Worm (Caenorhabditis elegans) whole organism, early embryonic: Measurements from ENCODE around the gene vha-8.
"Not testable (repeated sequence)": the region's sequence is repeated elsewhere in the genome, so short reads cannot be mapped to it uniquely, and the experiment has no call there.

Source experiments
- B0310.2 ChIP-seq: sonication (generic microtip); optimal IDR thresholded peaks from 2 replicates; lab custom pipeline; 2016; ENCODE audit warnings: mild to moderate bottlenecking, missing genetic modification characterization, missing compliant biosample characterization
- F13C5.2 ChIP-seq: sonication (generic microtip); optimal IDR thresholded peaks from 2 replicates; lab custom pipeline; 2017; ENCODE audit warnings: mild to moderate bottlenecking, missing genetic modification characterization, inconsistent platforms, missing compliant biosample characterization
- aly-1 ChIP-seq: sonication (generic microtip); optimal IDR thresholded peaks from 2 replicates; lab custom pipeline; 2016; ENCODE audit warnings: missing genetic modification characterization, missing compliant biosample characterization
- ama-1 ChIP-seq: fragments of 150-350 bp; optimal IDR thresholded peaks from 2 replicates; lab custom pipeline; 2014
- ceh-13 ChIP-seq: fragments of 200-800 bp; sonication (Bioruptor generic); optimal IDR thresholded peaks from 2 replicates; lab custom pipeline; 2018; ENCODE audit warnings: mild to moderate bottlenecking, missing genetic modification characterization, missing compliant biosample characterization
- ceh-36 ChIP-seq: sonication (generic microtip); optimal IDR thresholded peaks from 2 replicates; lab custom pipeline; 2016; ENCODE audit warnings: missing genetic modification characterization, inconsistent platforms, missing compliant biosample characterization
- ets-7 ChIP-seq: sonication (generic microtip); optimal IDR thresholded peaks from 2 replicates; lab custom pipeline; 2016; ENCODE audit warnings: missing genotype, missing genetic modification characterization, missing compliant biosample characterization
- flt-1 ChIP-seq: fragments of 200-800 bp; sonication (Bioruptor generic); IDR thresholded peaks from 2 replicates; pipeline ENCODE4 v1.3.6; 2022; ENCODE audit warnings: missing genetic modification characterization, missing compliant biosample characterization
- hmbx-1 ChIP-seq: sonication (generic microtip); optimal IDR thresholded peaks from 2 replicates; lab custom pipeline; 2016; ENCODE audit warnings: mild to moderate bottlenecking, missing genetic modification characterization, missing compliant biosample characterization
- hmg-4 ChIP-seq: fragments of 200-800 bp; sonication (Bioruptor generic); optimal IDR thresholded peaks from 2 replicates; lab custom pipeline; 2018; ENCODE audit warnings: mild to moderate bottlenecking, missing genetic modification characterization, missing compliant biosample characterization
- hnd-1 ChIP-seq: sonication (generic microtip); optimal IDR thresholded peaks from 2 replicates; lab custom pipeline; 2016; ENCODE audit warnings: missing genetic modification characterization, missing compliant biosample characterization
- pes-1 ChIP-seq: fragments of 200-800 bp; sonication (Bioruptor generic); IDR thresholded peaks from 2 replicates; pipeline ENCODE4 v1.3.6; 2022; ENCODE audit warnings: missing genetic modification reagents, missing genetic modification characterization, missing compliant biosample characterization
- scrt-1 ChIP-seq: fragments of 200-800 bp; sonication (Bioruptor generic); IDR thresholded peaks from 2 replicates; pipeline ENCODE4 v1.3.6; 2022; ENCODE audit warnings: missing genetic modification characterization, missing compliant biosample characterization
- sea-1 ChIP-seq: fragments of 200-800 bp; sonication (Bioruptor generic); conservative IDR thresholded peaks from 2 replicates; pipeline ENCODE4 v1.3.6; 2022; ENCODE audit warnings: missing genetic modification characterization, missing compliant biosample characterization
- tbx-11 ChIP-seq: fragments of 200-800 bp; sonication (Bioruptor generic); IDR thresholded peaks from 2 replicates; pipeline ENCODE4 v1.3.6; 2022; ENCODE audit warnings: missing genetic modification characterization, missing compliant biosample characterization
- tbx-37 ChIP-seq: fragments of 200-800 bp; sonication (Bioruptor generic); conservative IDR thresholded peaks from 2 replicates; pipeline ENCODE4 v1.3.6; 2022; ENCODE audit warnings: missing genetic modification reagents, missing genetic modification characterization, missing compliant biosample characterization
- tra-4 ChIP-seq: sonication (generic microtip); optimal IDR thresholded peaks from 2 replicates; lab custom pipeline; 2017; ENCODE audit warnings: missing genetic modification characterization, missing compliant biosample characterization

The vha-8 gene

DNA sequence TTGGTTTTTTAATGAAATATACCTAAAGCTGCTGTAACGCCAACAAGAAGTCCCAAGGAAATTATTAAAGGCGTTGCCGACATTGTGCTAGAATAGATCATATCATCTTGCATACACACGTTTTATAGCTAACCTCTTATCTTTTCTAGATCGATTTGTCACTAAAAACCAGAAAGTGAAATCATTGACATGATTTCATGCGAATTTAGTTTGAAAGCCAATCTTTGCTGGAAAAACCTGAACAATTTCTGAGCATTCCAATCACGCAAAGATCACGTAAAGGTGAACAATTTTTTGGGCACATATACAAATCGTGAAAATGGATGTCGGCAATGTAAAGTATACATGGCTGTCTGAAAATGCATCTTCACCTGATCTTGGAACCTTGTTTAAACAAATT lies 31.5 kb downstream of the vha-8 start, which contains the start of gene C17H12.6:
C17H12.6 (minus strand) TSS at position 101 of the 400 bp plus-strand sequence.
- TF ChIP-seq F13C5.2 (tag; lab: Kevin White, UChicago), result no peak
- no peak for TF ChIP-seq tbx-11 (GFP tag; lab: Robert Waterston, UW)
- TF ChIP-seq pes-1 (GFP tag; lab: Robert Waterston, UW), result no peak
- no peak for TF ChIP-seq ceh-36 (tag; lab: Kevin White, UChicago)
- no peak for TF ChIP-seq ets-7 (tag; lab: Kevin White, UChicago)

DNA sequence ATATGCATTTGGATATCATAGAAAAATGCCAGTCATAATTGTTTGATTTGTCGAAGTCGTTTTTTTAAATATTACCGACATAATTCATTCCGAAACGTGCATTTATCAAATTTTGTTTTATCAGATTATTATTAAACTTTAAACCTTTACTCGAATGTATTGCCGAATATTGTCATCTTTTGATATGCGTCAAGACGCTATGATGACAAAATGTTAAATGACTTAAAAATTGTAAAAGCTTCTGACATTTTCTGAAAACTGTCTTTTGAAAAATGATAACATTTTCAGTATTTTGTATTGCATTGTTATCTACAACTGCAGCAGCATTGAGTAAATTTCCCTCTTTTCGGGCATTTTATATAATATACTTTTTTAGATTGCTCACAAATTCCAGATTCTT lies 33.7 kb downstream of the vha-8 start, which contains the start of gene H20E11.3:
H20E11.3 (plus strand) TSS at position 195 of the 400 bp plus-strand sequence.
- TF ChIP-seq aly-1 (tag; lab: Kevin White, UChicago) (no peak), tbx-11 (GFP tag; lab: Robert Waterston, UW) (no peak), ets-7 (tag; lab: Kevin White, UChicago) (no peak), tbx-37 (no peak), hnd-1 (tag; lab: Kevin White, UChicago) (no peak), ceh-36 (tag; lab: Kevin White, UChicago) (no peak), pes-1 (GFP tag; lab: Robert Waterston, UW) (no peak), ceh-13 (no peak), B0310.2 (tag; lab: Kevin White, UChicago) (no peak), sea-1 (GFP tag; lab: Robert Waterston, UW) (no peak), hmg-4 (GFP tag; lab: Kevin White, UChicago) (no peak), scrt-1 (GFP tag; lab: Robert Waterston, UW) (no peak), tra-4 (tag; lab: Kevin White, UChicago) (no peak), F13C5.2 (tag; lab: Kevin White, UChicago) (no peak), hmbx-1 (tag; lab: Kevin White, UChicago) (no peak)

DNA sequence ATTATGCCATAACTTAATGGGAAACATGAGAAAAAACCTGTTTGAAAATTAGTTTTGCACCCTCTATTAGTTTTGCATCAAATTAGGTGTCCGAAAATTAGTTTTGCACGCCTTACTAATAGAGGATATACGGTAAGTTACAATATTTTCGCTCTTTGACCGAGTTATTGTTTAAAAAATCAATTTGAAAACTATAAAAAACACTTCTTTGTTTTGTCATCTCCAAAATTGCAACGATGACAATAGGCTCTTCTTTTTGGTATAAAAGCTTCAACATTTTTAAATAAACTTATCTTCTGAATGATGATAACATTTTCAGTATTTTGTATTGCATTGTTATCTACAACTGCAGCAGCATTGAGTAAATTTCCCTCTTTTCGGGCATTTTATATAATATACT lies 36.6 kb downstream of the vha-8 start, which contains the start of gene H20E11.2:
H20E11.2 (plus strand) TSS at position 301 of the 400 bp plus-strand sequence.
- TF ChIP-seq B0310.2, ets-7, hmbx-1 (tag; lab: Kevin White, UChicago): not testable (repeated sequence)

DNA sequence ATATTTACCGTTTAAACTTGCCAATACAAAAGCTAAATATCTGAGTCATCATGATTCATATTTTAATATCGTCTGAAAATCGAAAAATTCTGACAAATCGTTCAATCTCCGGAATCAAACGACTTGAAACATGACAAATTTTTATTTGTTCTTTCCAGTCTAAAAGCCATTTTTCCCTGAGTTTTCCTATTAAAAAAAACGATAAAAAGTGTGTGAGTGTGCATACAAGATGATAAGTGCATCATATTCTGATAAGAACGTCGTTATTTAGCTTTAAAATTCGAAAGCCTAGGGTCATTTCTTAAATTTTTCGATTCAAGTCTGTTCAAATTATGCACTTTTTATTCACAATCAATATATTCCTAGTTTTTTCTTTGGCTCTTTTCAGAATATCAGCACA lies 39.0 kb downstream of the vha-8 start, which contains the start of gene H20E11.1:
H20E11.1 (plus strand) TSS at position 244 of the 400 bp plus-strand sequence.
- TF ChIP-seq ama-1 (lab: Kevin White, UChicago) (no peak), B0310.2 (tag; lab: Kevin White, UChicago) (no peak), aly-1 (tag; lab: Kevin White, UChicago) (no peak), pes-1 (GFP tag; lab: Robert Waterston, UW) (no peak), ceh-36 (tag; lab: Kevin White, UChicago) (no peak), hmg-4 (GFP tag; lab: Kevin White, UChicago) (no peak), ets-7 (tag; lab: Kevin White, UChicago) (no peak), hmbx-1 (tag; lab: Kevin White, UChicago) (no peak), tra-4 (tag; lab: Kevin White, UChicago) (no peak), hnd-1 (tag; lab: Kevin White, UChicago) (no peak), tbx-11 (GFP tag; lab: Robert Waterston, UW) (no peak), flt-1 (GFP tag; lab: Robert Waterston, UW) (no peak), F13C5.2 (tag; lab: Kevin White, UChicago) (no peak), ceh-13 (no peak)

DNA sequence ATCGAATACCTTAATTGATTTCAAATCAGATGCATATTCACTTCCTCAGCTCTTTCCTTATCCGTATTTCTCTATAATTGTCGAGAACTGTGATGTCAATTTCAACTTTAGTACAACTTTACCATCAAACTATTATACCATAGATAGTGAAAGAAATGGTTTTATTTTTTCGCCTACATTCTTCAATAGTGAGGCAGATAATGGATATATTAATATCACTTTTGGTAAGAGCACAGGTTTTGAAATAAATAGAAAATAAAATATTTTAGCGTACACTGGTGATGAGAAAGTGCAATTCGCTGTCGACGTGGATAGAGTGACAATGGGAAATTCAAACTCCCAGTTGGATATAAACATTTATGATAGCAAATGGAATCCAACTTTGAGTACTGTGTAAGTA lies 41.3 kb downstream of the vha-8 start:
- TF ChIP-seq scrt-1 (GFP tag; lab: Robert Waterston, UW) (no peak), F13C5.2 (tag; lab: Kevin White, UChicago) (no peak), B0310.2 (tag; lab: Kevin White, UChicago) (no peak), hnd-1 (tag; lab: Kevin White, UChicago) (no peak), pes-1 (GFP tag; lab: Robert Waterston, UW) (no peak), flt-1 (GFP tag; lab: Robert Waterston, UW) (no peak), ceh-36 (tag; lab: Kevin White, UChicago) (no peak)

DNA sequence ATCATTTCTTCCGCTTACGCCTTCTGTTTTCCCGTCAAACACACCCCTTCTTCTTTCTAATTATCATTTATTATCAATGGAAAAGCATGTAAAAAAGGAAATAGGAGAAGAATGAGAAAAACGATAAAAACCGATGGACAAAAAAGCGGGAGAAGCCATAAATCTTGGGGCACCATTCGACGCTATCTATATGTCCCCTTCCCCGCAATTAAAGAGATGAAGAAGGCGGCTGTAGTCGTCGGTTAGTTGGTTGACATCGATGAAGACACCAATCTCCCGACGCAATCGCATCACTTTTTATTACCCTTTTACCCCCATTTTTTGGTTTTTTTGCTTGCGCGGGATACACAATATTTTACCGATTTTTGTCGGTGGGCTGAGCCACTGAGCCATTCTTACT lies 42.7 kb downstream of the vha-8 start:
- TF ChIP-seq tbx-11 (GFP tag; lab: Robert Waterston, UW), result no peak
- TF ChIP-seq ama-1 (lab: Kevin White, UChicago), result no peak
- TF ChIP-seq hmbx-1 (tag; lab: Kevin White, UChicago), result no peak
- TF ChIP-seq flt-1 (GFP tag; lab: Robert Waterston, UW), result no peak
- no peak for TF ChIP-seq hmg-4 (GFP tag; lab: Kevin White, UChicago)
- TF ChIP-seq sea-1 (GFP tag; lab: Robert Waterston, UW), result no peak
- TF ChIP-seq ceh-13, result no peak
- TF ChIP-seq ceh-36 (tag; lab: Kevin White, UChicago), result no peak
- TF ChIP-seq hnd-1 (tag; lab: Kevin White, UChicago), result no peak
- TF ChIP-seq scrt-1 (GFP tag; lab: Robert Waterston, UW), result no peak
- no peak for TF ChIP-seq ets-7 (tag; lab: Kevin White, UChicago)
- TF ChIP-seq F13C5.2 (tag; lab: Kevin White, UChicago), result no peak

DNA sequence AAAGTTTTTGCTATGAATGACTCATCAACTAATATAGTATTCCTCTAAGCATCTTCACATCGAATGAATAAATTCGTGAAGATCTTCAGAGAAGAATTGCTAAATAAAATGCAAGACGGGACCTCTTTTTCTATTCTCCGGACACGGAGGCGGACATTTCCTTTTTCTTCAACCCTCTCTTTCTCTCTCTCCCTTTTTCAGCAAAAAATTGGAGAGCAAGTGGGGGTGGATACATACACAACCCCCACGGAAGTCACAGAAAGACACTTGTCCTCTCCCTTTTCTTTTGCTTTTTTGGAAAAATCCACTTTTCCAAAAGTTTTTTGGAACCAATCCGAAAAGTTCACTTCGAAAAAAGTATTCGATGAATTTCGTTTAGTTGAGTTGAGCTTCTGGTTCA lies 43.8 kb downstream of the vha-8 start:
- TF ChIP-seq tbx-37 (no peak), ets-7 (tag; lab: Kevin White, UChicago) (no peak), ceh-13 (no peak), F13C5.2 (tag; lab: Kevin White, UChicago) (no peak), pes-1 (GFP tag; lab: Robert Waterston, UW) (no peak), aly-1 (tag; lab: Kevin White, UChicago) (no peak), sea-1 (GFP tag; lab: Robert Waterston, UW) (no peak), hmbx-1 (tag; lab: Kevin White, UChicago) (no peak), B0310.2 (tag; lab: Kevin White, UChicago) (no peak), scrt-1 (GFP tag; lab: Robert Waterston, UW) (no peak)
